Worm (Caenorhabditis elegans): ENCODE measurements around the gene kat-1.

Gene kat-1

ce11 chrII:7069866-7070265, 3.7 kb upstream of the kat-1 start, which contains the start of gene him-14:
TSS of gene him-14 (minus strand) at chrII:7069966.
- TF ChIP-seq lin-29 (GFP tag; IDR thresholded peaks at IDR 0.05) (no peak), daf-16 (GFP tag; optimal IDR thresholded peaks at IDR 0.05) (no peak), daf-16 (tag; optimal IDR thresholded peaks at IDR 0.05) (no peak), aha-1 (tag) (peak; percentile 82)

DNA sequence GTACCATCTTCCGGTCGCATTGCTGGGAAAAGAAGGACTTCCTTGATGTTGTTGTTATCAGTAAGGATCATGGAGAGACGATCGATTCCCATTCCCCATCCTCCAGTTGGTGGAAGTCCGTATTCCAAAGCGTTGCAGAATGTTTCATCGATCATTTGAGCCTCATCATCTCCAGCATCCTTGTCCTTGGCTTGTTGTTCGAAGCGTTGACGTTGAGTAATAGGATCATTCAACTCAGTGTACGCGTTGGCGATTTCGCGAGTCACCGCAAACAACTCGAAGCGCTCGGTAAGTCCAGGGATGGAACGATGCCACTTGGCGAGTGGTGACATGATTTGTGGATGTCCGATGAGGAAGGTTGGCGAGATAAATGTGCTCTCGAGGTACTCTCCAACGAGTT, 3.2 kb upstream of the kat-1 start:
- TF ChIP-seq zip-11 (GFP tag; IDR thresholded peaks at IDR 0.05), result no peak
- no peak for TF ChIP-seq tra-1 (GFP tag; IDR thresholded peaks at IDR 0.05)
- TF ChIP-seq ctbp-1 (GFP tag; IDR thresholded peaks at IDR 0.05), result no peak
- TF ChIP-seq mdt-29 (GFP tag; IDR thresholded peaks at IDR 0.05), result no peak
- TF ChIP-seq nhr-11 (tag; optimal IDR thresholded peaks at IDR 0.05), result no peak
- no peak for TF ChIP-seq F10B5.3 (tag; optimal IDR thresholded peaks at IDR 0.05)
- no peak for TF ChIP-seq lin-38 (GFP tag; IDR thresholded peaks at IDR 0.05)
- no peak for TF ChIP-seq hif-1 (tag; optimal IDR thresholded peaks at IDR 0.05)
- TF ChIP-seq ceh-28 (tag; optimal IDR thresholded peaks at IDR 0.05), result no peak
- TF ChIP-seq nhr-42 (GFP tag; IDR thresholded peaks at IDR 0.05), result no peak
- TF ChIP-seq hmg-1.1 (GFP tag; IDR thresholded peaks at IDR 0.05), result no peak
- no peak for TF ChIP-seq nhr-28 (tag; optimal IDR thresholded peaks at IDR 0.05)
- TF ChIP-seq ZK337.2 (GFP tag; IDR thresholded peaks at IDR 0.05), result no peak
- no peak for TF ChIP-seq jun-1 (tag; optimal IDR thresholded peaks at IDR 0.05)
- no peak for TF ChIP-seq pqm-1 (tag; optimal IDR thresholded peaks at IDR 0.05)
- no peak for TF ChIP-seq T20F7.1 (GFP tag; optimal IDR thresholded peaks at IDR 0.05)
- TF ChIP-seq nhr-77 (tag; optimal IDR thresholded peaks at IDR 0.05), result no peak
- TF ChIP-seq egl-27 (tag; optimal IDR thresholded peaks at IDR 0.05), result no peak
- TF ChIP-seq zag-1 (tag; optimal IDR thresholded peaks at IDR 0.05), result no peak

ce11 chrII:7072315-7072589, 1.4 kb upstream of the kat-1 start, which contains the start of gene kars-1:
TSS of gene kars-1 (minus strand) at chrII:7072415.
- no peak for TF ChIP-seq pqm-1 (tag; optimal IDR thresholded peaks at IDR 0.05)
- no peak for TF ChIP-seq ztf-11 (tag; optimal IDR thresholded peaks at IDR 0.05)
- no peak for TF ChIP-seq cey-2 (tag; optimal IDR thresholded peaks at IDR 0.05; ENCODE audit: borderline replicate concordance, insufficient read depth)
- no peak for TF ChIP-seq F26F4.8 (GFP tag; conservative IDR thresholded peaks at IDR 0.05)
- TF ChIP-seq dmd-8 (GFP tag; IDR thresholded peaks at IDR 0.05), result no peak
- no peak for TF ChIP-seq mep-1 (tag; optimal IDR thresholded peaks at IDR 0.05)
- TF ChIP-seq ces-1 (GFP tag; optimal IDR thresholded peaks at IDR 0.05), result no peak
- TF ChIP-seq aly-2 (tag; optimal IDR thresholded peaks at IDR 0.05), result no peak
- TF ChIP-seq unc-130 (GFP tag; optimal IDR thresholded peaks at IDR 0.05), result no peak
- TF ChIP-seq daf-16 (GFP tag; optimal IDR thresholded peaks at IDR 0.05), result no peak
- no peak for TF ChIP-seq daf-16 (tag; optimal IDR thresholded peaks at IDR 0.05)
- TF ChIP-seq egl-27 (tag; optimal IDR thresholded peaks at IDR 0.05), result no peak
- TF ChIP-seq ceh-28 (tag; optimal IDR thresholded peaks at IDR 0.05), result no peak
- no peak for TF ChIP-seq set-16 (GFP tag; IDR thresholded peaks at IDR 0.05)
- no peak for TF ChIP-seq nhr-10 (tag; optimal IDR thresholded peaks at IDR 0.05)

DNA sequence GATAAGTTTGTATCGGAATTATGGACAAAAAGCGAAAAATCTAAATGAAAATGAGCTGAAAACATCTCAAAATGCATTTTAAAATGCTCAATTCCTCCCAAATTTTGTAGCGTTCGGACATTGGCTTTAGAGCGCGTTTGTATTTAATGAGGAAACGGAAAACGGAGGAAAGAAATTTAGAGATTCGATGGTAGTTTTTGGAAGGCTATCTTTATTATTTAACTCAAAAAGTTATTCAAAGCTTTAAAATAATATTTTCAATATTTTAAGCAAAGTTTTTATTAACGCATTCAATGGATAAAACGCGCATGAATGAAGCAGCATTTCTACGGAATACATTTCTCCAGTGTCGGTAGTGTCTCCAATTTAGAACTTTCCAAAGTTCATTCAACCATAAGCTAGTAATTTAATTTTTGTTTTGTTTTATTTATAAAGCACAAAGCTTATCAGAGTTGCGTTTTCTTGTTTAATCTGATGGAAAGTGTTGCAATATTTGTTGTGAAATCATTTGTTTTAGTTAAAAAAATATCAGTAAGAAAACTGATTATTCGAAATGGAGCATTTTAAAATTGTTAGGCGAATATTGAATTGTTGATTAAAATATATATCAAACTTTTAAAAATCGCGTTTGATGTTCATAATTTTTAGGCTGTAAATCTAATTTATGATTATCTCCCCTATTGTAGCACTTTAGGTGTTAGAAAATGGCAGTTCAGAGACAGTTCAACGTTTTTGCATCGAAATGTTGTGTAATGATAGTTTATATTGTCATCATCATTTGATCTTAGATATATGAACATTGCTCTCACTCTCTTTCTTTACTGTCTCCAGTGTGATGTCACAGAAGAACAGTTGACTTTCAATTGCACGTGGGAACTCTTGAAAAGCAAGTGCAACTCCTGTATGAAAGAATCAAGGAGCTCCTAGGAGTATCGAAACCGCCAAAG, 751 bp upstream of the kat-1 start:
- TF ChIP-seq rbr-2 (tag; optimal IDR thresholded peaks at IDR 0.05), result peak; percentile 56
- TF ChIP-seq hif-1 (tag; optimal IDR thresholded peaks at IDR 0.05), result peak in 1 of 2 experiments; percentile 72
- peak in 1 of 2 experiments; percentile 47 for TF ChIP-seq mdl-1 (tag; optimal IDR thresholded peaks at IDR 0.05)
- TF ChIP-seq ama-1 (optimal IDR thresholded peaks at IDR 0.05), result no peak
- peak; percentile 84 for TF ChIP-seq php-3 (GFP tag; IDR thresholded peaks at IDR 0.05)
- TF ChIP-seq F44E2.7 (GFP tag; IDR thresholded peaks at IDR 0.05), result no peak
- peak; percentile 53; the same call in 1 of the 2 replicates for TF ChIP-seq ceh-20 (GFP tag; IDR thresholded peaks at IDR 0.05)
- no peak for TF ChIP-seq R02D3.7 (tag; optimal IDR thresholded peaks at IDR 0.05)
- peak; percentile 75 for TF ChIP-seq nhr-10 (tag; optimal IDR thresholded peaks at IDR 0.05)
- TF ChIP-seq tag-97 (GFP tag; IDR thresholded peaks at IDR 0.05), result no peak
- peak; percentile 43 for TF ChIP-seq mxl-3 (GFP tag; optimal IDR thresholded peaks at IDR 0.05)
- no peak for TF ChIP-seq ces-1 (GFP tag; optimal IDR thresholded peaks at IDR 0.05)
- no peak for TF ChIP-seq aly-2 (tag; optimal IDR thresholded peaks at IDR 0.05)
- no peak for TF ChIP-seq nhr-42 (GFP tag; IDR thresholded peaks at IDR 0.05)
- TF ChIP-seq zip-2 (tag; optimal IDR thresholded peaks at IDR 0.05), result no peak
- no peak for TF ChIP-seq pqm-1 (tag; optimal IDR thresholded peaks at IDR 0.05)
- TF ChIP-seq mdt-29 (GFP tag; IDR thresholded peaks at IDR 0.05), result peak; percentile 53; the same call in 1 of the 2 replicates
- TF ChIP-seq tra-1 (GFP tag; IDR thresholded peaks at IDR 0.05), result peak; percentile 69; the same call in 1 of the 2 replicates
- TF ChIP-seq lim-7 (GFP tag; IDR thresholded peaks at IDR 0.05), result no peak
- TF ChIP-seq unc-39 (tag; optimal IDR thresholded peaks at IDR 0.05), result no peak
- peak; percentile 32 for TF ChIP-seq nhr-48 (tag; optimal IDR thresholded peaks at IDR 0.05)
